Worm (Caenorhabditis elegans): ENCODE data around the gene spi-1.

spi-1 gene

ce11 chrII:7531478-7531877 lies 35.4 kb downstream of the spi-1 start (continued):
- TF ChIP-seq fkh-4 (tag; optimal IDR thresholded peaks at IDR 0.05; ENCODE audit: borderline replicate concordance) (no peak), aha-1 (tag; optimal IDR thresholded peaks at IDR 0.05) (no peak), nhr-90 (tag; optimal IDR thresholded peaks at IDR 0.05; ENCODE audit: poor library complexity) (no peak), mdl-1 (tag; optimal IDR thresholded peaks at IDR 0.05) (no peak), elt-2 (tag; optimal IDR thresholded peaks at IDR 0.05) (no peak), mef-2 (tag; optimal IDR thresholded peaks at IDR 0.05) (no peak), nhr-76 (tag; optimal IDR thresholded peaks at IDR 0.05) (no peak), blmp-1 (tag; optimal IDR thresholded peaks at IDR 0.05) (peak; percentile 64), lin-13 (GFP tag; optimal IDR thresholded peaks at IDR 0.05) (no peak), nhr-11 (tag; optimal IDR thresholded peaks at IDR 0.05) (no peak), dsc-1 (tag; optimal IDR thresholded peaks at IDR 0.05) (no peak), sox-4 (tag; optimal IDR thresholded peaks at IDR 0.05) (no peak), efl-3 (GFP tag; optimal IDR thresholded peaks at IDR 0.05) (no peak), alr-1 (tag; optimal IDR thresholded peaks at IDR 0.05; ENCODE audit: borderline replicate concordance) (no peak), egl-13 (tag; optimal IDR thresholded peaks at IDR 0.05) (no peak), lin-15B (tag; optimal IDR thresholded peaks at IDR 0.05) (no peak), zag-1 (tag; optimal IDR thresholded peaks at IDR 0.05) (no peak), lin-35 (GFP tag; optimal IDR thresholded peaks at IDR 0.05) (no peak), C34B4.2 (tag; optimal IDR thresholded peaks at IDR 0.05) (no peak), efl-1 (optimal IDR thresholded peaks at IDR 0.05) (no peak), efl-1 (GFP tag; optimal IDR thresholded peaks at IDR 0.05 in 1 of 2) (peak in 1 of 2 experiments; percentile 72), aly-2 (tag; optimal IDR thresholded peaks at IDR 0.05) (no peak), F16B12.6 (tag; optimal IDR thresholded peaks at IDR 0.05) (no peak), fkh-8 (tag; optimal IDR thresholded peaks at IDR 0.05) (no peak), grh-1 (GFP tag; IDR thresholded peaks at IDR 0.05) (peak; percentile 62; the same call in 1 of the 2 replicates)

- TF ChIP-seq swsn-7 (tag; optimal IDR thresholded peaks at IDR 0.05) (no peak), nhr-85 (tag) (peak; percentile 57), hpl-2 (GFP tag; optimal IDR thresholded peaks at IDR 0.05) (no peak), unc-130 (tag; optimal IDR thresholded peaks at IDR 0.05) (no peak), blmp-1 (tag; optimal IDR thresholded peaks at IDR 0.05) (peak; percentile 91)
These were observed 38.3 kb downstream of the spi-1 start, which contains the start of gene wrt-10 for ce11 chrII:7534369-7534768. wrt-10 (minus strand) TSS chrII:7534563.

DNA sequence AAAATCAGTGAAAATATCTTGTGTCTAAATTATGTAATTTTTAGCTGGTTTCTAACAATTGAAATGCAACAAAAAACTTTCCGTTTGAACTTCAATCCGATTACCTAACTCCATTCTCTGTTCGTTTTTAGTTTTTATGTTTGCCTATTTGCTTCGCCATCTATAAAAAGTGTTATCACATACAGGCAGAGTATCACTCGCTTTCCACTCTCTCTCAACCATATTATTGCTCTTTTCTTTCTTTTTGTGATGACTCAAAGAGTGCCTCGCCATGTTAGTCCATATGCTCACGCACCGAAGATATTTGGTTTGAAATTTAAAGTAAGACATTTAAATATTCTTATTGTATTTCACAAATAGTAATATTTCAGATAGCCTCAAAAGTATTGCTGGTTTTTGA lies 38.9 kb downstream of the spi-1 start, which contains the start of gene ZK1290.13:
Gene ZK1290.13, plus strand, starts transcription at position 73 of the 400 bp plus-strand sequence.
- no peak for TF ChIP-seq ces-1 (GFP tag; optimal IDR thresholded peaks at IDR 0.05)
- TF ChIP-seq lin-39 (tag; optimal IDR thresholded peaks at IDR 0.05) = no peak
- TF ChIP-seq ceh-82 (tag; optimal IDR thresholded peaks at IDR 0.05) = no peak
- no peak for TF ChIP-seq tbx-2 (tag; optimal IDR thresholded peaks at IDR 0.05)
- no peak for TF ChIP-seq nhr-47 (tag; optimal IDR thresholded peaks at IDR 0.05)
- TF ChIP-seq unc-130 (tag; optimal IDR thresholded peaks at IDR 0.05) = no peak
- TF ChIP-seq mef-2 (tag; optimal IDR thresholded peaks at IDR 0.05) = no peak
- no peak for TF ChIP-seq mdl-1 (tag; optimal IDR thresholded peaks at IDR 0.05)
- TF ChIP-seq nhr-237 (tag; optimal IDR thresholded peaks at IDR 0.05) = no peak
- no peak for TF ChIP-seq fos-1 (tag; optimal IDR thresholded peaks at IDR 0.05)
- TF ChIP-seq nhr-76 (tag; optimal IDR thresholded peaks at IDR 0.05) = no peak
- no peak for TF ChIP-seq nhr-77 (tag; optimal IDR thresholded peaks at IDR 0.05)

ce11 chrII:7537603-7538230 lies 41.7 kb downstream of the spi-1 start, which contains the start of gene nfi-1:
nfi-1 (plus strand) TSS chrII:7538180.
- peak; percentile 74 to 88 for TF ChIP-seq lin-35 (GFP tag; optimal IDR thresholded peaks at IDR 0.05)
- TF ChIP-seq nhr-237 (tag; optimal IDR thresholded peaks at IDR 0.05) = no peak
- no peak for TF ChIP-seq C04F5.9 (tag; optimal IDR thresholded peaks at IDR 0.05)
- TF ChIP-seq ztf-11 (tag; optimal IDR thresholded peaks at IDR 0.05) = peak in 1 of 2 experiments; percentile 28
- peak; percentile 60 for TF ChIP-seq snu-23 (GFP tag; optimal IDR thresholded peaks at IDR 0.05)
- TF ChIP-seq mep-1 (tag; optimal IDR thresholded peaks at IDR 0.05) = peak; percentile 56
- no peak for TF ChIP-seq mab-9 (GFP tag; IDR thresholded peaks at IDR 0.05)
- TF ChIP-seq egl-13 (tag; optimal IDR thresholded peaks at IDR 0.05) = no peak
- TF ChIP-seq ceh-90 (tag; optimal IDR thresholded peaks at IDR 0.05) = no peak
- TF ChIP-seq sox-4 (tag; optimal IDR thresholded peaks at IDR 0.05) = no peak
- no peak for TF ChIP-seq pqm-1 (tag; optimal IDR thresholded peaks at IDR 0.05)
- TF ChIP-seq lin-15B (tag; optimal IDR thresholded peaks at IDR 0.05) = peak; percentile 67
- TF ChIP-seq xbp-1 (tag; optimal IDR thresholded peaks at IDR 0.05) = peak; percentile 53
- TF ChIP-seq alr-1 (tag; optimal IDR thresholded peaks at IDR 0.05; ENCODE audit: borderline replicate concordance) = no peak
- TF ChIP-seq rnt-1 (tag; optimal IDR thresholded peaks at IDR 0.05) = peak; percentile 72
- TF ChIP-seq blmp-1 (tag; optimal IDR thresholded peaks at IDR 0.05) = peak; percentile 65
- no peak for TF ChIP-seq fkh-4 (tag; optimal IDR thresholded peaks at IDR 0.05; ENCODE audit: borderline replicate concordance)
- no peak for TF ChIP-seq lin-39 (tag; optimal IDR thresholded peaks at IDR 0.05)
- TF ChIP-seq ets-5 (GFP tag; IDR thresholded peaks at IDR 0.05) = no peak
- TF ChIP-seq nhr-71 (tag; optimal IDR thresholded peaks at IDR 0.05) = peak; percentile 62

Data from whole organism, L1 larva.